Worm (Caenorhabditis elegans): ENCODE data around the gene srj-22.

DNA sequence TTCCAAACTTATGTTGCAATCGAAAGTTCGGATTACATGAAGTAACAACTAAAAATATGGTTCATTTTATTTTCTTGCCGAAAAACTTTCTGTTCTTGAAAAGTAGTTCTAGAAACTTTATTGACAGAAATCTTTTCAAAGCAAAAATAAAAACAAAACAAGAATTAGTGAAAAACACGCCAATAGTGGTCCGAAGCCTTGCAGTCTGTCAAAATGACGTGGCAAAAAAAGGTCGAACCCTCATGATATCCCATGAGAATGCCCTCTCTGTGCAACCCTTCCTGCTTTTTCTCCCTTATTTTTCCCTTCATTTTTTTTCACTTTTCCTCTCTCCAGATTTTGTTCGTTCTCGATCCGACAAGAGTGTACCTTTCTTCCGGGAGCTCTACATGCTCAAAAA lies 44.4 kb downstream of the srj-22 start:
- TF ChIP-seq ZK546.5 (tag; optimal IDR thresholded peaks at IDR 0.05) (no peak), ceh-9 (tag; optimal IDR thresholded peaks at IDR 0.05) (no peak), eor-1 (tag; optimal IDR thresholded peaks at IDR 0.05) (no peak), aly-2 (tag; optimal IDR thresholded peaks at IDR 0.05) (no peak), fos-1 (tag; optimal IDR thresholded peaks at IDR 0.05) (no peak), nhr-12 (tag; optimal IDR thresholded peaks at IDR 0.05) (no peak), skn-1 (tag; optimal IDR thresholded peaks at IDR 0.05) (no peak), pha-4 (tag; optimal IDR thresholded peaks at IDR 0.05) (no peak)

Measured in whole organism, L3 larva.